Worm (Caenorhabditis elegans) whole organism, midembryonic: ENCODE results near the gene Y45F10B.8.
"Not testable (repeated sequence)": the region's sequence is repeated elsewhere in the genome, so short reads cannot be mapped to it uniquely, and the experiment has no call there.

Source experiments
- T22C8.4 ChIP-seq: fragments of 200-800 bp; sonication (Bioruptor generic); IDR thresholded peaks from 2 replicates; pipeline ENCODE4 v1.3.6; 2022; ENCODE audit warnings: missing genetic modification characterization, missing compliant biosample characterization
- cog-1 ChIP-seq: sonication (generic microtip); optimal IDR thresholded peaks from 2 replicates; lab custom pipeline; 2016; ENCODE audit warnings: missing genetic modification characterization, missing compliant biosample characterization
- flt-1 ChIP-seq: fragments of 200-800 bp; sonication (Bioruptor generic); IDR thresholded peaks from 2 replicates; pipeline ENCODE4 v1.3.6; 2022; ENCODE audit warnings: missing genetic modification characterization, missing compliant biosample characterization
- klf-2 ChIP-seq: fragments of 200-800 bp; sonication (Bioruptor generic); conservative IDR thresholded peaks from 2 replicates; pipeline ENCODE4 v1.3.6; 2022; ENCODE audit warnings: missing genetic modification reagents, missing genetic modification characterization, missing compliant biosample characterization
- med-1 ChIP-seq: sonication (generic microtip); optimal IDR thresholded peaks from 2 replicates; lab custom pipeline; 2017; ENCODE audit warnings: missing genetic modification characterization, mild to moderate bottlenecking, missing compliant biosample characterization, antibody characterized with exemption, missing genetic modification reagents; ENCODE audit not compliant: insufficient read depth
- ref-1 ChIP-seq: fragments of 200-800 bp; sonication (Bioruptor generic); conservative IDR thresholded peaks from 2 replicates; pipeline ENCODE4 v1.3.6; 2022; ENCODE audit warnings: missing genetic modification reagents, missing genetic modification characterization, missing compliant biosample characterization
- tab-1 ChIP-seq: fragments of 200-800 bp; sonication (Bioruptor generic); IDR thresholded peaks from 2 replicates; pipeline ENCODE4 v1.3.6; 2022; ENCODE audit warnings: missing genetic modification characterization, missing compliant biosample characterization
- ztf-23 ChIP-seq: fragments of 200-800 bp; sonication (Bioruptor generic); IDR thresholded peaks from 2 replicates; pipeline ENCODE4 v1.3.6; 2022; ENCODE audit warnings: missing genetic modification reagents, missing genetic modification characterization, missing compliant biosample characterization
- ztf-29 ChIP-seq: fragments of 200-800 bp; sonication (Bioruptor generic); IDR thresholded peaks from 2 replicates; pipeline ENCODE4 v1.3.6; 2022; ENCODE audit warnings: missing genetic modification reagents, missing genetic modification characterization, missing compliant biosample characterization

Y45F10B.8 gene

DNA sequence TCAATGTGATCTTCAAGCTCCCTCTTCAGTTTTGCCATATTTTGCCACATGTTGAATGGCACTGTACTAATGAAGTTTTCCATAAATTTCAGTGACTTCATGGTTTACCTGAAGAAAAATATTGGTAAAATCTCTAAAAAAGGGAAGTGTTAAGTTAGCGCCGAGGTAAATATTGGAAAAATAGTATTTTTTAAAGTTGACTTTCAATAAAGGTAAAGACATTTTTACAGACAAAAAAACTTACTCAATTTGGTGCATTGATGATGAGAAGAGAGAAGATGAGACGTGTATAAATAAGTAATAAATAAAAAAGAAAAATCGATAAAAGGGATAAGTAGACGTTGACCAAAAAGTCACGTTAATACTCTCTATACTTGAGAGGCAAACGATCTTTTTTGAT, 19.7 kb upstream of the Y45F10B.8 start, which contains the start of gene Y45F10B.9:
TSS of gene Y45F10B.9 (minus strand) at position 101 of the 400 bp plus-strand sequence.
- not testable (repeated sequence) for TF ChIP-seq ztf-23, ref-1, flt-1 (GFP tag; lab: Robert Waterston, UW)

- TF ChIP-seq ztf-29 (GFP tag; lab: Robert Waterston, UW) (no peak), tab-1 (no peak), med-1 (GFP tag; lab: Kevin White, UChicago) (no peak), flt-1 (GFP tag; lab: Robert Waterston, UW) (no peak), ztf-23 (GFP tag; lab: Robert Waterston, UW) (no peak), ref-1 (GFP tag; lab: Robert Waterston, UW) (no peak), T22C8.4 (no peak), klf-2 (no peak), cog-1 (tag; lab: Kevin White, UChicago) (no peak)
These were observed 15.3 kb upstream of the Y45F10B.8 start, which contains the start of gene Y45F10B.3 for ce11 chrIV:13593351-13593750. Gene Y45F10B.3 (plus strand): TSS chrIV:13593651.

DNA sequence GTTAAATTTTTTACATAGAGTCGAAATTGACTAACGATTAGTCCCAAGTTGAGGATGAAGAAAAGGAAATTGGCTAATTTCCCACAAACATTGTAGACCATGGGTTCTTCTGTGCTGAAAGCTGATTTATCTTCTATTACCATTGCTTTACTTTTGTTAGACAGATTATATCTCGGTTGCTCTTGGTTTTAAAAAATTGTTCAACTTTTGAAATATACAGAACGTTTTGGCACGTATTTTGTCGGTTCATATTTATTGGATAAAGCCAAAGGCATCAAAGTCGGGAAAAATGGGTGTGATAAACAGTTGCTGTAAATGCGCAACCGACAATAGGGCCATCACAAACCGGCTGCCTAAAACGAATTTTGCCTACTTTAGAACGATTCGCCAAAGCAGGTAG, 13.6 kb upstream of the Y45F10B.8 start, which contains the start of gene tsp-5:
TSS of gene tsp-5 (minus strand) at position 101 of the 400 bp plus-strand sequence.
- TF ChIP-seq med-1 (GFP tag; lab: Kevin White, UChicago) (no peak), ztf-23 (GFP tag; lab: Robert Waterston, UW) (no peak), klf-2 (no peak), tab-1 (no peak), cog-1 (tag; lab: Kevin White, UChicago) (no peak), ref-1 (GFP tag; lab: Robert Waterston, UW) (no peak), flt-1 (GFP tag; lab: Robert Waterston, UW) (no peak), ztf-29 (GFP tag; lab: Robert Waterston, UW) (no peak), T22C8.4 (no peak)

ce11 chrIV:13588544-13589043, 10.5 kb upstream of the Y45F10B.8 start, which contains the start of gene sru-9:
Gene sru-9 (plus strand): TSS chrIV:13588993.
- TF ChIP-seq ref-1 (GFP tag; lab: Robert Waterston, UW); tab-1; cog-1 (tag; lab: Kevin White, UChicago): not testable (repeated sequence)

DNA sequence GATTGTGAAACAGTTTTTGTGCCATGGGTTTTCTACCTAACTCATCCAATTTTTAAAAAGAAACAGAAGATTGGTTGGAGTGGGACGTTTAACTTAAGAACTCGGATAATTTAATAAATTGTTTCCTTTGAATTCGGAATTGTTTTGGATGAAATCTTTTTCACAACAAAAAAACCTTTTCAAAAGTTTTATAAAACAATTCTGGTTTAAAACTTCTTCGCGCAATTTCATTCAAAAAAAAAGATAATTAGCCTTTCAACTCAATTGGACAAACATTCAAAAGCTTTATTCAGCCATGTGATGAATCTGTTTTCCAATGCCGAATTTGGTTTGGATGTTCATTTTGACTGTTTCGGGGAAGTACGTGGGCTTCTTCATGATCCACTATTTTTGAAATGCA, 9.1 kb upstream of the Y45F10B.8 start, which contains the start of gene Y45F10B.12:
TSS of gene Y45F10B.12 (plus strand) at position 301 of the 400 bp plus-strand sequence.
- TF ChIP-seq med-1 (GFP tag; lab: Kevin White, UChicago) (no peak), ztf-23 (GFP tag; lab: Robert Waterston, UW) (no peak), ztf-29 (GFP tag; lab: Robert Waterston, UW) (no peak), T22C8.4 (no peak)

DNA sequence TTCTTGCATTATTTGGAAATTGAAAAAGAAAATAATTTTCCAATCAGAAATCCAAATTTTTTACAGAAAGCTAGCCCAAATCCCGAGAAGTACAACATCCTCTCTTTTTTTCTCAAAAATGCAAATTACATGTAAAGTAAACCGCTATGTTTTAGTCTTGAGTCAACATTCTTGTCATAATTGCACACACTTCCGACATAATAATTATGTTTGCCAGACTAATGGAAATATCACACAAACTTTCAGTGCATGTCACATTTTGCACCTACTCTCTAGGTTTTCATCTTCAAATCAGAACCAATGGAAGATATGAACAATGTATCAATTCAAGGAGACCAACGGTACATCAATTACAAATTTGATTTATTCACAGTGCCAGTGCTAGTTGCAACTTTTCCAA, 6.6 kb upstream of the Y45F10B.8 start, which contains the start of gene sru-11:
TSS of gene sru-11 (plus strand) at position 301 of the 400 bp plus-strand sequence.
- TF ChIP-seq ref-1 (GFP tag; lab: Robert Waterston, UW) (no peak), ztf-23 (GFP tag; lab: Robert Waterston, UW) (no peak)

- TF ChIP-seq tab-1 (no peak), ref-1 (GFP tag; lab: Robert Waterston, UW) (no peak), klf-2 (no peak), cog-1 (tag; lab: Kevin White, UChicago) (no peak), med-1 (GFP tag; lab: Kevin White, UChicago) (no peak), flt-1 (GFP tag; lab: Robert Waterston, UW) (no peak), ztf-23 (GFP tag; lab: Robert Waterston, UW) (no peak), T22C8.4 (no peak), ztf-29 (GFP tag; lab: Robert Waterston, UW) (no peak)
These were observed 4.8 kb upstream of the Y45F10B.8 start, which contains the start of gene sru-12 for ce11 chrIV:13582909-13583308. Gene sru-12 (plus strand): TSS chrIV:13583209.

DNA sequence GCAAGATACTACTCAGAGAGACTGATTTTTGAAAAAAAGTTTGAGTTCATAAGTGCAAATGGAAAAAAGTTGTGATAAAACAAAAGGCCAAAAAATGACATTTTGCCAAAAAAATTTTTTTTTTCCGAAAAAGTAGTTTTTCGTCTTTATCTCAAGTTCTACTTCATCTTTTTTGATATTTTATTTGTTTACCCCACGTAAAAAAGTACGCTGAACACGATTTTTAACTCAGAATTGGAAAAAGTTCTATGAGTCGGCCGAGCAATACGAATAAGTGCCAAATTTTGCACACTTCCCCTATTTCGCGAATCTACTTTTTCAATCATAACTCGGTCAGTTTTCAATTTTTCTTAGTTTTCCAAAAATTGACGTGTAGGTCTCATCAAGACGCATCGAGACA, 879 bp upstream of the Y45F10B.8 start, which contains the start of gene sru-16:
TSS of gene sru-16 (plus strand) at position 301 of the 400 bp plus-strand sequence.
- TF ChIP-seq ztf-23 (GFP tag; lab: Robert Waterston, UW); klf-2; med-1 (GFP tag; lab: Kevin White, UChicago): not testable (repeated sequence)

ce11 chrIV:13575673-13576072, 2.4 kb downstream of the Y45F10B.8 start:
- TF ChIP-seq T22C8.4 (no peak), tab-1 (no peak), ref-1 (GFP tag; lab: Robert Waterston, UW) (no peak), ztf-23 (GFP tag; lab: Robert Waterston, UW) (no peak), med-1 (GFP tag; lab: Kevin White, UChicago) (no peak)

DNA sequence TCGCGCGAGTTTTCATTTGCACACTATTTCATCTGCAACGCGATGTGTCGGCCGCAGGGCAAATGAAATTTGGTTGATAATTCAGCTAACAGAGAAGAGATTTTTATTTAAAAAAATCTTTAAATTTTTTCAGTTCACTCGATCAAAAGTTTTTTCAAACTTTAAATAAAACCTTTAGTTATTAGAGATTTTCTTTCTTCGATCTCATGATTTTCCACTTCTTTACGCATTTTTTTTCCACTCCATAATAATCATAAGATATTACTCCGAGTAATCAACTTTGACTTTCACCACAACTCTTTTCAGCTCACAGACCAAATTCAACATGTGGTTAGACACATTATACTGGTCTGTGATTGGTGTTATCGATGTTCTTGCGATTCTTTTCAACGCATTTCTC, 3.3 kb downstream of the Y45F10B.8 start, which contains the start of gene srd-10:
TSS of gene srd-10 (plus strand) at position 301 of the 400 bp plus-strand sequence.
- TF ChIP-seq cog-1 (tag; lab: Kevin White, UChicago) (no peak), ztf-29 (GFP tag; lab: Robert Waterston, UW) (no peak), tab-1 (no peak), med-1 (GFP tag; lab: Kevin White, UChicago) (no peak), ref-1 (GFP tag; lab: Robert Waterston, UW) (no peak)
